Fruit fly (Drosophila melanogaster) whole organism, pupa: ENCODE data around the gene Fife.

ENCODE experiments used
- CG10348 ChIP-seq: fragments of 200-800 bp; sonication (Bioruptor generic); IDR thresholded peaks from 2 replicates; pipeline ENCODE4 v1.3.6; 2022; ENCODE audit warnings: missing biosample characterization, missing genetic modification characterization
- CG12605 ChIP-seq: fragments of 200-800 bp; sonication (Bioruptor generic); IDR thresholded peaks from 2 replicates; pipeline ENCODE4 v1.3.6; 2022; ENCODE audit warnings: missing biosample characterization, missing genetic modification characterization
- CG13204 ChIP-seq: fragments of 200-800 bp; sonication (Bioruptor generic); optimal IDR thresholded peaks from 2 replicates; lab custom pipeline; 2018; ENCODE audit warnings: missing biosample characterization, mild to moderate bottlenecking, missing genetic modification characterization, moderate library complexity
- CG14655 ChIP-seq: fragments of 200-800 bp; sonication (Bioruptor generic); optimal IDR thresholded peaks from 3 replicates; lab custom pipeline; 2017; ENCODE audit warnings: mild to moderate bottlenecking, missing biosample characterization, missing genetic modification reagents, missing genetic modification characterization
- CG15710 ChIP-seq: fragments of 200-800 bp; sonication (Bioruptor generic); optimal IDR thresholded peaks from 2 replicates; lab custom pipeline; 2018; ENCODE audit warnings: missing biosample characterization, mild to moderate bottlenecking, missing genetic modification characterization, moderate library complexity
- CG17806 ChIP-seq: fragments of 200-800 bp; sonication (Bioruptor generic); optimal IDR thresholded peaks from 2 replicates; lab custom pipeline; 2018; ENCODE audit warnings: missing biosample characterization, mild to moderate bottlenecking, missing genetic modification characterization, moderate library complexity
- CG32121 ChIP-seq: fragments of 200-800 bp; sonication (Bioruptor generic); IDR thresholded peaks from 2 replicates; pipeline ENCODE4 v1.3.6; 2022; ENCODE audit warnings: missing biosample characterization, missing genetic modification characterization
- CG34367 ChIP-seq: fragments of 200-800 bp; sonication (Bioruptor generic); optimal IDR thresholded peaks from 2 replicates; lab custom pipeline; 2018; ENCODE audit warnings: missing biosample characterization, mild to moderate bottlenecking, missing genetic modification characterization
- CG4496 ChIP-seq: fragments of 200-800 bp; sonication (Bioruptor generic); IDR thresholded peaks from 3 replicates; pipeline ENCODE4 v1.3.6; 2022; ENCODE audit warnings: missing biosample characterization, missing genetic modification characterization
- CG8159 ChIP-seq: fragments of 200-800 bp; sonication (Bioruptor generic); optimal IDR thresholded peaks from 3 replicates; lab custom pipeline; 2018; ENCODE audit warnings: missing biosample characterization, mild to moderate bottlenecking, missing genetic modification characterization, moderate library complexity
- CG8301 ChIP-seq: fragments of 200-800 bp; sonication (Bioruptor generic); optimal IDR thresholded peaks from 2 replicates; lab custom pipeline; 2018; ENCODE audit warnings: missing biosample characterization, mild to moderate bottlenecking, missing genetic modification characterization
- CG9948 ChIP-seq: fragments of 200-800 bp; sonication (Bioruptor generic); optimal IDR thresholded peaks from 2 replicates; lab custom pipeline; 2018; ENCODE audit warnings: missing biosample characterization, mild to moderate bottlenecking, missing genetic modification characterization, moderate library complexity
- D1 ChIP-seq: fragments of 200-800 bp; sonication (Bioruptor generic); optimal IDR thresholded peaks from 2 replicates; lab custom pipeline; 2018; ENCODE audit warnings: missing biosample characterization, mild to moderate bottlenecking, missing genetic modification characterization, moderate library complexity
- EcR ChIP-seq: fragments of 200-800 bp; sonication (Bioruptor generic); optimal IDR thresholded peaks from 3 replicates; lab custom pipeline; 2019; ENCODE audit warnings: missing biosample characterization, missing genetic modification characterization, mild to moderate bottlenecking, moderate library complexity, missing genetic modification reagents
- Ets98B ChIP-seq: fragments of 200-800 bp; sonication (Bioruptor generic); IDR thresholded peaks from 2 replicates; pipeline ENCODE4 v1.3.6; 2022; ENCODE audit warnings: missing biosample characterization, missing genetic modification characterization
- Pif1A ChIP-seq: fragments of 200-800 bp; sonication (Bioruptor generic); optimal IDR thresholded peaks from 3 replicates; lab custom pipeline; 2016; ENCODE audit warnings: missing biosample characterization, missing genetic modification characterization
- Pif1B ChIP-seq: fragments of 200-800 bp; sonication (Bioruptor generic); optimal IDR thresholded peaks from 3 replicates; lab custom pipeline; 2016; ENCODE audit warnings: missing biosample characterization, missing genetic modification characterization
- Snoo ChIP-seq: fragments of 200-800 bp; sonication (Bioruptor generic); optimal IDR thresholded peaks from 3 replicates; lab custom pipeline; 2017; ENCODE audit warnings: missing biosample characterization, mild to moderate bottlenecking, missing genetic modification characterization, inconsistent platforms
- fd96Ca ChIP-seq: fragments of 200-800 bp; sonication (Bioruptor generic); IDR thresholded peaks from 3 replicates; pipeline ENCODE4 v1.3.6; 2022; ENCODE audit warnings: missing biosample characterization, missing genetic modification characterization
- gl ChIP-seq: fragments of 200-800 bp; sonication (Bioruptor generic); optimal IDR thresholded peaks from 2 replicates; lab custom pipeline; 2018; ENCODE audit warnings: missing biosample characterization, mild to moderate bottlenecking, missing genetic modification characterization
- rn ChIP-seq: fragments of 200-800 bp; sonication (Bioruptor generic); IDR thresholded peaks from 2 replicates; pipeline ENCODE4 v1.3.6; 2022; ENCODE audit warnings: missing biosample characterization, missing genetic modification characterization

Gene Fife

dm6 chr3L:2645068-2645467 lies 66.4 kb downstream of the Fife start, which contains the start of gene CG1143:
TSS of gene CG1143 (plus strand) at chr3L:2645368.
- TF ChIP-seq EcR (GFP tag; lab: Kevin White, UChicago) (no peak), CG14655 (GFP tag; lab: Kevin White, UChicago) (no peak), Snoo (tag; lab: Kevin White, UChicago) (no peak), CG12605 (GFP tag; lab: Robert Waterston, UW) (no peak), fd96Ca (GFP tag; lab: Robert Waterston, UW) (no peak)

dm6 chr3L:2643324-2643723 lies 68.2 kb downstream of the Fife start, which contains the start of gene CG14949:
TSS of gene CG14949 (minus strand) at chr3L:2643424.
- TF ChIP-seq CG15710 (tag; lab: Kevin White, UChicago) (no peak), CG17806 (tag; lab: Kevin White, UChicago) (no peak), EcR (GFP tag; lab: Kevin White, UChicago) (no peak), CG10348 (no peak), Pif1B (GFP tag; lab: Kevin White, UChicago) (no peak), CG34367 (tag; lab: Kevin White, UChicago) (no peak), Ets98B (GFP tag; lab: Robert Waterston, UW) (no peak), CG32121 (GFP tag; lab: Robert Waterston, UW) (no peak), rn (GFP tag; lab: Robert Waterston, UW) (no peak), CG8301 (tag; lab: Kevin White, UChicago) (no peak), CG14655 (GFP tag; lab: Kevin White, UChicago) (no peak), Pif1A (GFP tag; lab: Kevin White, UChicago) (no peak), D1 (tag; lab: Kevin White, UChicago) (no peak), CG12605 (GFP tag; lab: Robert Waterston, UW) (no peak), CG9948 (tag; lab: Kevin White, UChicago) (no peak), CG4496 (GFP tag; lab: Robert Waterston, UW) (no peak), Snoo (tag; lab: Kevin White, UChicago) (no peak)

- TF ChIP-seq CG12605 (GFP tag; lab: Robert Waterston, UW) (peak; percentile 55), CG15710 (tag; lab: Kevin White, UChicago) (peak; percentile 27), CG34367 (tag; lab: Kevin White, UChicago) (no peak), Snoo (tag; lab: Kevin White, UChicago) (no peak), CG13204 (GFP tag; lab: Kevin White, UChicago) (peak; percentile 29), Ets98B (GFP tag; lab: Robert Waterston, UW) (peak; percentile 76; the same call in 1 of the 2 replicates), CG32121 (GFP tag; lab: Robert Waterston, UW) (peak; percentile 62), Pif1A (GFP tag; lab: Kevin White, UChicago) (no peak), EcR (GFP tag; lab: Kevin White, UChicago) (no peak), CG4496 (GFP tag; lab: Robert Waterston, UW) (peak; percentile 58; the same call in 1 of the 3 replicates), CG8301 (tag; lab: Kevin White, UChicago) (no peak), CG17806 (tag; lab: Kevin White, UChicago) (peak; percentile 65), Pif1B (GFP tag; lab: Kevin White, UChicago) (peak; percentile 55), CG9948 (tag; lab: Kevin White, UChicago) (peak; percentile 27), CG8159 (peak; percentile 53)
Observed at dm6 chr3L:2636023-2636968, 75.2 kb downstream of the Fife start.

dm6 chr3L:2634929-2635799 lies 76.3 kb downstream of the Fife start:
- TF ChIP-seq CG34367 (tag; lab: Kevin White, UChicago) (peak; percentile 49), Ets98B (GFP tag; lab: Robert Waterston, UW) (peak; percentile 71), CG4496 (GFP tag; lab: Robert Waterston, UW) (peak; percentile 83), Pif1B (GFP tag; lab: Kevin White, UChicago) (peak; percentile 44), rn (GFP tag; lab: Robert Waterston, UW) (0 out of 2 replicates have a peak, but pooled peaks have one; percentile 14), CG15710 (tag; lab: Kevin White, UChicago) (peak; percentile 49), CG14655 (GFP tag; lab: Kevin White, UChicago) (no peak), CG9948 (tag; lab: Kevin White, UChicago) (no peak), CG17806 (tag; lab: Kevin White, UChicago) (peak; percentile 12), fd96Ca (GFP tag; lab: Robert Waterston, UW) (peak; percentile 61; the same call in 2 of the 3 replicates), CG12605 (GFP tag; lab: Robert Waterston, UW) (peak; percentile 21; the same call in 1 of the 2 replicates), CG13204 (GFP tag; lab: Kevin White, UChicago) (peak; percentile 62), CG8159 (peak; percentile 60), gl (peak; percentile 45), CG32121 (GFP tag; lab: Robert Waterston, UW) (peak; percentile 45), Snoo (tag; lab: Kevin White, UChicago) (peak; percentile 86), CG8301 (tag; lab: Kevin White, UChicago) (no peak), D1 (tag; lab: Kevin White, UChicago) (no peak), EcR (GFP tag; lab: Kevin White, UChicago) (no peak), Pif1A (GFP tag; lab: Kevin White, UChicago) (peak; percentile 68)
